Worm (Caenorhabditis elegans) whole organism, L1 larva: ENCODE data around the gene Y60A9A.1.

ENCODE experiments used
- C16A3.4 ChIP-seq: fragments of 150-350 bp; optimal IDR thresholded peaks from 2 replicates; lab custom pipeline; 2014; ENCODE audit warnings: missing biosample characterization, missing genetic modification characterization
- aly-2 ChIP-seq: fragments of 150-350 bp; optimal IDR thresholded peaks from 2 replicates; lab custom pipeline; 2014; ENCODE audit warnings: missing biosample characterization, missing genetic modification characterization
- ceh-63 ChIP-seq: fragments of 200-800 bp; sonication (Bioruptor generic); optimal IDR thresholded peaks from 2 replicates; lab custom pipeline; 2018; ENCODE audit warnings: mild to moderate bottlenecking, missing genetic modification characterization, missing compliant biosample characterization
- ceh-8 ChIP-seq: fragments of 200-800 bp; sonication (Bioruptor generic); optimal IDR thresholded peaks from 2 replicates; lab custom pipeline; 2018; ENCODE audit warnings: mild to moderate bottlenecking, missing genetic modification characterization, moderate library complexity, missing compliant biosample characterization
- ceh-82 ChIP-seq, 3 experiments: fragments of 150-350 bp in 1 of 3; sonication (generic microtip) in 2 of 3; optimal IDR thresholded peaks; 2 replicates each; lab custom pipeline; 2014 to 2017; ENCODE audit warnings: missing biosample characterization in 3 of 3, missing genetic modification characterization in 3 of 3
- ceh-90 ChIP-seq: sonication (generic microtip); optimal IDR thresholded peaks from 2 replicates; lab custom pipeline; 2016; ENCODE audit warnings: missing genetic modification characterization, missing compliant biosample characterization
- dpl-1 ChIP-seq, 3 experiments: fragments of 150-350 bp in 2 of 3; sonication (generic microtip) in 1 of 3; optimal IDR thresholded peaks; 2 replicates each; lab custom pipeline; 2014 to 2017; ENCODE audit warnings: missing biosample characterization in 3 of 3, missing genetic modification characterization in 3 of 3, missing genetic modification reagents in 3 of 3
- dsc-1 ChIP-seq: sonication (generic microtip); optimal IDR thresholded peaks from 2 replicates; lab custom pipeline; 2016; ENCODE audit warnings: mild to moderate bottlenecking, missing genetic modification characterization, missing compliant biosample characterization
- efl-1 ChIP-seq, 4 experiments: fragments of 150-350 bp; optimal IDR thresholded peaks in 3 of 4; peaks in 1 of 4; 1 replicate in 1 of 4; 2 replicates in 3 of 4; lab custom pipeline; 2014; ENCODE audit warnings: missing biosample characterization in 2 of 4, missing genetic modification characterization in 2 of 4, missing genetic modification reagents in 2 of 4
- elt-3 ChIP-seq, 6 experiments: fragments of 150-350 bp in 1 of 6; sonication (generic microtip); optimal IDR thresholded peaks; 2 replicates each; lab custom pipeline; 2017 to 2018; ENCODE audit warnings: missing biosample characterization in 6 of 6, missing genetic modification characterization in 6 of 6, inconsistent platforms in 1 of 6
- ets-5 ChIP-seq: fragments of 200-800 bp; sonication (Bioruptor generic); IDR thresholded peaks from 2 replicates; pipeline ENCODE4 v1.3.6; 2022; ENCODE audit warnings: missing genetic modification characterization, missing compliant biosample characterization
- fkh-4 ChIP-seq: sonication (generic microtip); optimal IDR thresholded peaks from 2 replicates; lab custom pipeline; 2016; ENCODE audit warnings: missing compliant biosample characterization, missing genetic modification characterization, borderline replicate concordance
- fos-1 ChIP-seq: fragments of 150-350 bp; optimal IDR thresholded peaks from 2 replicates; lab custom pipeline; 2014; ENCODE audit warnings: missing biosample characterization, missing genetic modification characterization
- hpl-2 ChIP-seq: fragments of 150-350 bp; optimal IDR thresholded peaks from 2 replicates; lab custom pipeline; 2014; ENCODE audit warnings: missing biosample characterization, missing genetic modification reagents, missing genetic modification characterization
- lin-35 ChIP-seq, 2 experiments: fragments of 150-350 bp; optimal IDR thresholded peaks; 2 replicates each; lab custom pipeline; 2014; ENCODE audit warnings: missing biosample characterization in 2 of 2, missing genetic modification characterization in 2 of 2, missing genetic modification reagents in 2 of 2
- lin-39 ChIP-seq: fragments of 150-350 bp; optimal IDR thresholded peaks from 2 replicates; lab custom pipeline; 2014; ENCODE audit warnings: missing biosample characterization, missing genetic modification reagents, missing genetic modification characterization
- lir-3 ChIP-seq: sonication (generic microtip); optimal IDR thresholded peaks from 2 replicates; lab custom pipeline; 2016; ENCODE audit warnings: mild to moderate bottlenecking, missing genetic modification characterization, moderate library complexity, missing compliant biosample characterization; ENCODE audit not compliant: poor library complexity
- mdl-1 ChIP-seq, 2 experiments: fragments of 150-350 bp; optimal IDR thresholded peaks; 2 replicates each; lab custom pipeline; 2014 to 2017; ENCODE audit warnings: missing biosample characterization in 2 of 2, missing genetic modification characterization in 2 of 2, inconsistent platforms in 1 of 2
- mef-2 ChIP-seq: fragments of 150-350 bp; optimal IDR thresholded peaks from 2 replicates; lab custom pipeline; 2014; ENCODE audit warnings: missing biosample characterization, missing genetic modification characterization
- nhr-11 ChIP-seq: fragments of 150-350 bp; optimal IDR thresholded peaks from 2 replicates; lab custom pipeline; 2014; ENCODE audit warnings: missing biosample characterization, missing genetic modification characterization
- nhr-237 ChIP-seq: fragments of 150-350 bp; optimal IDR thresholded peaks from 2 replicates; lab custom pipeline; 2014; ENCODE audit warnings: missing biosample characterization, missing genetic modification characterization
- nhr-47 ChIP-seq: sonication (generic microtip); optimal IDR thresholded peaks from 2 replicates; lab custom pipeline; 2016; ENCODE audit warnings: mild to moderate bottlenecking, missing genetic modification characterization, moderate library complexity, missing compliant biosample characterization
- nhr-77 ChIP-seq: fragments of 150-350 bp; optimal IDR thresholded peaks from 2 replicates; lab custom pipeline; 2014; ENCODE audit warnings: missing biosample characterization, missing genetic modification characterization
- nhr-85 ChIP-seq: sonication (generic microtip); peaks from one replicate; lab custom pipeline; 2016; ENCODE audit warnings: missing genetic modification characterization, inconsistent platforms, missing compliant biosample characterization
- pqm-1 ChIP-seq: sonication (generic microtip); optimal IDR thresholded peaks from 3 replicates; lab custom pipeline; 2017; ENCODE audit warnings: missing biosample characterization, missing genetic modification characterization
- snpc-4 ChIP-seq: fragments of 150-350 bp; optimal IDR thresholded peaks from 2 replicates; lab custom pipeline; 2014; ENCODE audit warnings: missing biosample characterization, missing genetic modification characterization
- sox-4 ChIP-seq: sonication (generic microtip); optimal IDR thresholded peaks from 2 replicates; lab custom pipeline; 2016; ENCODE audit warnings: missing genetic modification characterization, missing compliant biosample characterization
- sptf-1 ChIP-seq: fragments of 150-350 bp; optimal IDR thresholded peaks from 2 replicates; lab custom pipeline; 2014; ENCODE audit warnings: missing biosample characterization, missing genetic modification characterization
- tbx-2 ChIP-seq: sonication (generic microtip); optimal IDR thresholded peaks from 2 replicates; lab custom pipeline; 2016; ENCODE audit warnings: missing genetic modification characterization, missing compliant biosample characterization
- tlp-1 ChIP-seq: fragments of 150-350 bp; optimal IDR thresholded peaks from 2 replicates; lab custom pipeline; 2014; ENCODE audit warnings: missing biosample characterization, missing genetic modification characterization
- vab-15 ChIP-seq: sonication (generic microtip); optimal IDR thresholded peaks from 2 replicates; lab custom pipeline; 2017; ENCODE audit warnings: missing genotype, mild to moderate bottlenecking, missing genetic modification characterization, missing compliant biosample characterization
- xbp-1 ChIP-seq: sonication (generic microtip); optimal IDR thresholded peaks from 2 replicates; lab custom pipeline; 2016; ENCODE audit warnings: missing genetic modification characterization, missing compliant biosample characterization
- zag-1 ChIP-seq: fragments of 150-350 bp; optimal IDR thresholded peaks from 2 replicates; lab custom pipeline; 2014; ENCODE audit warnings: missing biosample characterization, missing genetic modification characterization
- zip-4 ChIP-seq: fragments of 200-800 bp; sonication (Bioruptor generic); optimal IDR thresholded peaks from 2 replicates; lab custom pipeline; 2018; ENCODE audit warnings: mild to moderate bottlenecking, missing genetic modification characterization, moderate library complexity, missing compliant biosample characterization
- ztf-11 ChIP-seq, 2 experiments: sonication (generic microtip); optimal IDR thresholded peaks; 2 replicates each; lab custom pipeline; 2016 to 2017; ENCODE audit warnings: missing genetic modification characterization in 2 of 2, missing biosample characterization in 1 of 2, missing compliant biosample characterization in 1 of 2
- ztf-4 ChIP-seq: fragments of 150-350 bp; optimal IDR thresholded peaks from 2 replicates; lab custom pipeline; 2014; ENCODE audit warnings: missing biosample characterization, missing genetic modification characterization

Y60A9A.1 gene

ce11 chrX:14421529-14421982, 44.5 kb upstream of the Y60A9A.1 start, which contains the start of gene F23D12.2 (continued):
- TF ChIP-seq efl-1 (optimal IDR thresholded peaks at IDR 0.05; lab: Kevin White, UChicago): no peak
- no peak for TF ChIP-seq efl-1 (GFP tag; optimal IDR thresholded peaks at IDR 0.05 in 1 of 2; lab: Kevin White, UChicago)
- TF ChIP-seq ztf-4 (tag; lab: Kevin White, UChicago): no peak
- TF ChIP-seq pqm-1: no peak
- no peak for TF ChIP-seq C16A3.4 (tag; lab: Kevin White, UChicago)
- no peak for TF ChIP-seq ceh-90 (tag; lab: Kevin White, UChicago)
- no peak for TF ChIP-seq ets-5 (GFP tag; lab: Robert Waterston, UW)

ce11 chrX:14415641-14416040, 38.6 kb upstream of the Y60A9A.1 start, which contains the start of gene F23D12.10:
Gene F23D12.10 (minus strand): TSS chrX:14415741.
- TF ChIP-seq aly-2 (tag; lab: Kevin White, UChicago) (no peak), ztf-11 (tag; optimal IDR thresholded peaks at IDR 0.05; lab: Kevin White, UChicago) (no peak), mdl-1 (tag; optimal IDR thresholded peaks at IDR 0.05; lab: Kevin White, UChicago) (no peak), zag-1 (tag; lab: Kevin White, UChicago) (no peak), nhr-11 (tag; lab: Kevin White, UChicago) (no peak), elt-3 (tag; optimal IDR thresholded peaks at IDR 0.05; lab: Kevin White, UChicago) (no peak), fos-1 (tag; lab: Kevin White, UChicago) (no peak), lir-3 (tag; lab: Kevin White, UChicago) (no peak), lin-35 (GFP tag; optimal IDR thresholded peaks at IDR 0.05; lab: Kevin White, UChicago) (no peak), nhr-237 (tag; lab: Kevin White, UChicago) (no peak), dsc-1 (tag; lab: Kevin White, UChicago) (no peak), pqm-1 (no peak)

ce11 chrX:14412774-14413173, 35.7 kb upstream of the Y60A9A.1 start, which contains the start of gene fbxa-179:
Gene fbxa-179 (minus strand): TSS chrX:14412874.
- TF ChIP-seq tbx-2 (tag; lab: Kevin White, UChicago): no peak

- TF ChIP-seq mdl-1 (tag; optimal IDR thresholded peaks at IDR 0.05; lab: Kevin White, UChicago) (no peak), nhr-85 (tag; lab: Kevin White, UChicago) (no peak), tlp-1 (tag; lab: Kevin White, UChicago) (no peak), xbp-1 (tag; lab: Kevin White, UChicago) (no peak), ceh-82 (tag; optimal IDR thresholded peaks at IDR 0.05; lab: Kevin White, UChicago) (no peak), C16A3.4 (tag; lab: Kevin White, UChicago) (no peak), snpc-4 (tag; lab: Kevin White, UChicago) (no peak), lin-39 (tag; lab: Kevin White, UChicago) (no peak), sptf-1 (no peak), vab-15 (tag; lab: Kevin White, UChicago) (no peak), dpl-1 (GFP tag; optimal IDR thresholded peaks at IDR 0.05; lab: Kevin White, UChicago) (no peak), mef-2 (tag; lab: Kevin White, UChicago) (no peak), zip-4 (GFP tag; lab: Kevin White, UChicago) (no peak), nhr-77 (no peak), ceh-90 (tag; lab: Kevin White, UChicago) (no peak)
- TF ChIP-seq, all 84 proteins: peak for 0
Observed at ce11 chrX:14405817-14406216, 28.7 kb upstream of the Y60A9A.1 start, which contains the start of gene frpr-17. Gene frpr-17 (plus strand): TSS chrX:14406117.

- no peak for TF ChIP-seq ceh-63 (GFP tag; lab: Kevin White, UChicago)
- TF ChIP-seq nhr-47 (tag; lab: Kevin White, UChicago): no peak
- no peak for TF ChIP-seq nhr-77
- TF ChIP-seq hpl-2 (GFP tag; lab: Kevin White, UChicago): no peak
- TF ChIP-seq ceh-8 (GFP tag; lab: Kevin White, UChicago): no peak
- no peak for TF ChIP-seq efl-1 (optimal IDR thresholded peaks at IDR 0.05; lab: Kevin White, UChicago)
- no peak for TF ChIP-seq efl-1 (GFP tag; optimal IDR thresholded peaks at IDR 0.05 in 1 of 2; lab: Kevin White, UChicago)
- TF ChIP-seq dsc-1 (tag; lab: Kevin White, UChicago): peak; percentile 95
- no peak for TF ChIP-seq pqm-1
- TF ChIP-seq sox-4: no peak
- peak; percentile 73 for TF ChIP-seq fkh-4
- no peak for TF ChIP-seq zag-1 (tag; lab: Kevin White, UChicago)
- TF ChIP-seq, all 84 proteins: peak for 2
Observed at ce11 chrX:14401230-14401629, 24.2 kb upstream of the Y60A9A.1 start.
